Worm (Caenorhabditis elegans) whole organism, mixed stage, embryonic: ENCODE results near the gene F59B10.4.

Experiments used
- blmp-1 ChIP-seq: fragments of 150-350 bp; optimal IDR thresholded peaks from 2 replicates; lab custom pipeline; 2014; ENCODE audit warnings: missing biosample characterization, missing genetic modification characterization
- elt-3 ChIP-seq: fragments of 150-350 bp; optimal IDR thresholded peaks from 2 replicates; lab custom pipeline; 2014; ENCODE audit warnings: missing biosample characterization, missing genetic modification characterization
- mep-1 ChIP-seq: fragments of 150-350 bp; optimal IDR thresholded peaks from 2 replicates; lab custom pipeline; 2017; ENCODE audit warnings: missing biosample characterization, missing genetic modification reagents, missing genetic modification characterization, inconsistent platforms
- snpc-4 ChIP-seq: fragments of 150-350 bp; optimal IDR thresholded peaks from 2 replicates; lab custom pipeline; 2014; ENCODE audit warnings: missing biosample characterization, missing genetic modification characterization
- ztf-11 ChIP-seq: fragments of 150-350 bp; optimal IDR thresholded peaks from 2 replicates; lab custom pipeline; 2014; ENCODE audit warnings: missing biosample characterization, missing genetic modification characterization

ce11 chrII:10539232-10539631 lies 20.3 kb upstream of the F59B10.4 start, which contains the start of gene R166.3:
- TF ChIP-seq ztf-11 (tag; lab: Kevin White, UChicago) = no peak
- TF ChIP-seq mep-1 (tag; lab: Kevin White, UChicago) = no peak
- TF ChIP-seq elt-3 (tag; lab: Kevin White, UChicago) = no peak
- TF ChIP-seq snpc-4 (tag; lab: Kevin White, UChicago) = no peak
- no peak for TF ChIP-seq blmp-1 (tag; lab: Kevin White, UChicago)
